Worm (Caenorhabditis elegans): Measurements from ENCODE around the gene ric-4.

ric-4 gene

DNA sequence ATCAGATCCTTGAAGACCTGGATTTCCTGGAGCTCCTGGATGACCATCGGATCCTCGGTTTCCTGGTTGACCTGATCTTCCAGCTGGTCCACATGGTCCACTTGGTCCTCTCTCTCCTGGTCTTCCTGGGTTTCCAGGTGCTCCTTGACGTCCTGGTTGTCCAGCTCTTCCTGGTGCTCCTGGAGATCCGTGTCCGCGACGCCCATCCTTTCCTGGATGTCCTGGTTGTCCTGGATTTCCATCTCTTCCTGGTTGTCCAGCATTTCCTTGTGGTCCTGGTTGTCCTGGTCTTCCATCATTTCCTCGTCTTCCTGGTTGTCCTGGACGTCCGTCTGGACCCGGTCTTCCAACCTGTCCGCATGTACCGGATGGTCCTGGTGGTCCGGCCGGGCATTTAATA, 21.7 kb upstream of the ric-4 start:
- no peak for TF ChIP-seq flt-1 (GFP tag; IDR thresholded peaks at IDR 0.05)
- no peak for TF ChIP-seq med-1 (GFP tag; optimal IDR thresholded peaks at IDR 0.05; ENCODE audit: insufficient read depth)
- TF ChIP-seq tab-1 (GFP tag; IDR thresholded peaks at IDR 0.05): no peak
- TF ChIP-seq ztf-23 (GFP tag; IDR thresholded peaks at IDR 0.05): no peak
- TF ChIP-seq T22C8.4 (GFP tag; IDR thresholded peaks at IDR 0.05): no peak
- no peak for TF ChIP-seq ztf-29 (GFP tag; IDR thresholded peaks at IDR 0.05)
- no peak for TF ChIP-seq klf-2 (GFP tag; conservative IDR thresholded peaks at IDR 0.05)
- no peak for TF ChIP-seq cog-1 (tag; optimal IDR thresholded peaks at IDR 0.05)
- TF ChIP-seq ref-1 (GFP tag; conservative IDR thresholded peaks at IDR 0.05): no peak

- no peak for TF ChIP-seq tab-1 (GFP tag; IDR thresholded peaks at IDR 0.05)
- TF ChIP-seq ref-1 (GFP tag; conservative IDR thresholded peaks at IDR 0.05): no peak
- TF ChIP-seq med-1 (GFP tag; optimal IDR thresholded peaks at IDR 0.05; ENCODE audit: insufficient read depth): no peak
- TF ChIP-seq ztf-23 (GFP tag; IDR thresholded peaks at IDR 0.05): no peak
- no peak for TF ChIP-seq ztf-29 (GFP tag; IDR thresholded peaks at IDR 0.05)
- TF ChIP-seq flt-1 (GFP tag; IDR thresholded peaks at IDR 0.05): no peak
- no peak for TF ChIP-seq cog-1 (tag; optimal IDR thresholded peaks at IDR 0.05)
- TF ChIP-seq T22C8.4 (GFP tag; IDR thresholded peaks at IDR 0.05): no peak
- TF ChIP-seq klf-2 (GFP tag; conservative IDR thresholded peaks at IDR 0.05): no peak
Measured at ce11 chrV:10289743-10290142, 19.6 kb upstream of the ric-4 start, which contains the start of gene B0024.15. Gene B0024.15, plus strand, starts transcription at chrV:10290043.

- TF ChIP-seq T22C8.4 (GFP tag; IDR thresholded peaks at IDR 0.05): no peak
- no peak for TF ChIP-seq flt-1 (GFP tag; IDR thresholded peaks at IDR 0.05)
- TF ChIP-seq med-1 (GFP tag; optimal IDR thresholded peaks at IDR 0.05; ENCODE audit: insufficient read depth): no peak
- TF ChIP-seq ztf-23 (GFP tag; IDR thresholded peaks at IDR 0.05): no peak
- TF ChIP-seq ref-1 (GFP tag; conservative IDR thresholded peaks at IDR 0.05): no peak
- TF ChIP-seq tab-1 (GFP tag; IDR thresholded peaks at IDR 0.05): no peak
- TF ChIP-seq klf-2 (GFP tag; conservative IDR thresholded peaks at IDR 0.05): no peak
- TF ChIP-seq cog-1 (tag; optimal IDR thresholded peaks at IDR 0.05): no peak
- TF ChIP-seq ztf-29 (GFP tag; IDR thresholded peaks at IDR 0.05): no peak
Measured at ce11 chrV:10287260-10287659, 17.1 kb upstream of the ric-4 start, which contains the start of gene B0024.3. Gene B0024.3, plus strand, starts transcription at chrV:10287560.

- TF ChIP-seq flt-1 (GFP tag; IDR thresholded peaks at IDR 0.05) (no peak), ztf-29 (GFP tag; IDR thresholded peaks at IDR 0.05) (no peak), T22C8.4 (GFP tag; IDR thresholded peaks at IDR 0.05) (no peak), med-1 (GFP tag; optimal IDR thresholded peaks at IDR 0.05; ENCODE audit: insufficient read depth) (no peak), ztf-23 (GFP tag; IDR thresholded peaks at IDR 0.05) (no peak), klf-2 (GFP tag; conservative IDR thresholded peaks at IDR 0.05) (no peak), tab-1 (GFP tag; IDR thresholded peaks at IDR 0.05) (no peak), ref-1 (GFP tag; conservative IDR thresholded peaks at IDR 0.05) (no peak), cog-1 (tag; optimal IDR thresholded peaks at IDR 0.05) (no peak)
Measured at ce11 chrV:10285853-10286252, 15.7 kb upstream of the ric-4 start.

DNA sequence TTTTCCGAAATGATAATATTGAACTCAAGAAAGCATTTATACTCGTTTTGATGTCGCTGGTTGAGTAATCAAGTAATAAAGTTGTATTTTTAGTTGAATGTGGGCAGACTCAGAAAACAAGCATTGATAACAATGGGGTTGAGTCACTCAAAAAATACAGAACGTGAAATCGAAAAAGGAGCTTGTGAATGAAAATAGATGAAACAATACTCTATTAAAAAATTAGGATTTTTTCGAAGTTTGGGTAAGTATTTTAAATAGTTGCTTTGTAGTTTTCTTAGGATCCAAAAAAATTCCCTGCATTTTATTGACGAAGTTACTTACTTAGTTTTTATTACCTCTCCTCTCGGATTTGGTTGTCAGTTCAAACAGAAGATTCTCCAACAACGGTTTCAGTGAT, 13.3 kb upstream of the ric-4 start, which contains the start of gene lys-3:
Gene lys-3 (minus strand): TSS at position 101 of the 400 bp plus-strand sequence.
- no peak for TF ChIP-seq ztf-23 (GFP tag; IDR thresholded peaks at IDR 0.05)
- TF ChIP-seq cog-1 (tag; optimal IDR thresholded peaks at IDR 0.05): no peak
- TF ChIP-seq ref-1 (GFP tag; conservative IDR thresholded peaks at IDR 0.05): no peak
- no peak for TF ChIP-seq med-1 (GFP tag; optimal IDR thresholded peaks at IDR 0.05; ENCODE audit: insufficient read depth)
- TF ChIP-seq flt-1 (GFP tag; IDR thresholded peaks at IDR 0.05): no peak
- no peak for TF ChIP-seq T22C8.4 (GFP tag; IDR thresholded peaks at IDR 0.05)
- TF ChIP-seq klf-2 (GFP tag; conservative IDR thresholded peaks at IDR 0.05): no peak
- TF ChIP-seq ztf-29 (GFP tag; IDR thresholded peaks at IDR 0.05): no peak

DNA sequence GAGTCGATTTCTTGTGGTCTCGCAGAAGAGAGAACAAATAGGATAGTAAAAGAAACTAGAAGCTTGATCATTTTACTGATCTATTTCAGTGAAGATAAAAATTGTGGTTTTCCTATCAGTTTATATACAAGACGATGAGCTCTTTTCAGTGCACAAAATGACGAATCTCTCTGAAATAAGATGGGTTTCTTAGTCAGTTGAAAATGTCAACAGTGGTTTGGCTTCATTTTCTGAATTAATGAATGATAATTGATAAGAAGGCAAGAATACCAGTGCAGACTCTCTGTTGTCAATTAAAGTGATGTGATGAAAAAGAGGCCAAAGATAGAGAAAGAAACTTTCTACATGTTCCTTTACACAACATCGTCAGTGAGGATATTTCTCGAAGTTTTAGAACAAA, 11.3 kb upstream of the ric-4 start, which contains the start of gene lys-2:
Gene lys-2 (minus strand): TSS at position 101 of the 400 bp plus-strand sequence.
- TF ChIP-seq ztf-29 (GFP tag; IDR thresholded peaks at IDR 0.05) (no peak), tab-1 (GFP tag; IDR thresholded peaks at IDR 0.05) (no peak), klf-2 (GFP tag; conservative IDR thresholded peaks at IDR 0.05) (no peak), med-1 (GFP tag; optimal IDR thresholded peaks at IDR 0.05; ENCODE audit: insufficient read depth) (no peak), ref-1 (GFP tag; conservative IDR thresholded peaks at IDR 0.05) (no peak), ztf-23 (GFP tag; IDR thresholded peaks at IDR 0.05) (no peak), T22C8.4 (GFP tag; IDR thresholded peaks at IDR 0.05) (no peak), flt-1 (GFP tag; IDR thresholded peaks at IDR 0.05) (no peak), cog-1 (tag; optimal IDR thresholded peaks at IDR 0.05) (no peak)

DNA sequence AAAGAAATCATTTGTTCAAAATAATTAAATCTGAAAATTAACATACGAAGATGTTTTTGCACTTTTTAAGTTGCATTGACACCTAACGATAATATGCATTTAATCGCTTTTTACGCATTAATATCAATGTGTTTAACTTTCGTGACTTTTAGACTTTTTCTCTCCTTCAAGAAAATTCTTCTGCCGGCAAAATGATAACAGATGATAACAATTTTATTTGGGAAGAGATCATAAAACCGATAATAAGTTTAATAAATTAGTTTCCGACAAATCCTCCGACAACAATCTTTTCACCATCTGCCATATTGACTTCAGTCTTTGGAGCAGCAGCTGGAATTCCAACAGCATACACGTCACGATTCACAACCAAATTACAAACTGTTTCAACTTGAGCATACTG, 10.0 kb upstream of the ric-4 start:
- no peak for TF ChIP-seq med-1 (GFP tag; optimal IDR thresholded peaks at IDR 0.05; ENCODE audit: insufficient read depth)
- TF ChIP-seq ztf-23 (GFP tag; IDR thresholded peaks at IDR 0.05): no peak
- no peak for TF ChIP-seq ref-1 (GFP tag; conservative IDR thresholded peaks at IDR 0.05)

- TF ChIP-seq ztf-23 (GFP tag; IDR thresholded peaks at IDR 0.05) (no peak), med-1 (GFP tag; optimal IDR thresholded peaks at IDR 0.05; ENCODE audit: insufficient read depth) (no peak), flt-1 (GFP tag; IDR thresholded peaks at IDR 0.05) (no peak), ref-1 (GFP tag; conservative IDR thresholded peaks at IDR 0.05) (no peak), tab-1 (GFP tag; IDR thresholded peaks at IDR 0.05) (no peak)
Measured at ce11 chrV:10277579-10277978, 7.5 kb upstream of the ric-4 start, which contains the start of gene lys-1. Gene lys-1, plus strand, starts transcription at chrV:10277904.

DNA sequence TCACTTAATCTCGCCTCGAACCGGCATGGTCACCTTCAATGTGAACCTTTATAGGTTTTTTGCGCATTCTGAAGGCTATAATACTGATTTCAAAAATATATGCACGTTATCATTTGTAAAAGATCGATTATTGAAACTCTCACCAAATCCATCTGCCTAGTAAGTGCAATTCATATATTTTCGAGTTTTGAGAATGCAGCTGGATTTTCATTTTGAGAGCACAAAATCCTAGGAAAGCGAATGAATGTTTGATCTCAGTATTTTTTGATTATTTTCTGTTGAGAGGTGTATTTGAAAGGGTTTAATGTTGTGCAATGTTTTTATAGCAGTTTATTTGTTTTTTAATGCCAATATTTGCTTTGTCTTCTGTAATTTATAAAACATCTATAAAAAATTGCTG, 5.9 kb upstream of the ric-4 start:
- no peak for TF ChIP-seq klf-2 (GFP tag; conservative IDR thresholded peaks at IDR 0.05)
- no peak for TF ChIP-seq ztf-29 (GFP tag; IDR thresholded peaks at IDR 0.05)
- TF ChIP-seq med-1 (GFP tag; optimal IDR thresholded peaks at IDR 0.05; ENCODE audit: insufficient read depth): no peak
- no peak for TF ChIP-seq flt-1 (GFP tag; IDR thresholded peaks at IDR 0.05)
- TF ChIP-seq tab-1 (GFP tag; IDR thresholded peaks at IDR 0.05): no peak
- TF ChIP-seq T22C8.4 (GFP tag; IDR thresholded peaks at IDR 0.05): no peak
- TF ChIP-seq cog-1 (tag; optimal IDR thresholded peaks at IDR 0.05): no peak
- TF ChIP-seq ztf-23 (GFP tag; IDR thresholded peaks at IDR 0.05): no peak

DNA sequence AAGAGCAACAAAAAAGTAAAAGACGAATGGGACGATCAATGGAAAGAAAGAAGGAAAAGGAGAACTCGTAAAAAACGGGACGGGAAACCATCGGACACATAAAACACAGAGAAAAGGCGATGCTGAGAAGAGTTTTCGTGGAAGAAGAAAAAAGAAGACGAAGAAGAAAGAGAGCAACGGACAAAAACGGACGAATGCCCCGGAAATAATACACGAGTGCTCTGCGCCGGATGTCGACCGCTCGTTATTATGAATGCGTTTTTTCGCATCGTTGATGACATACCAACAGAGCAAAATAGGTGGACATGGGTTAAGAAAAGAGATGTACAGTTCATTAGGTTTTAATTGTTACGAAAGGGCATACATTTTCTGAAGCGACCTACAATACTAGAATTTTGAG, 5.5 kb upstream of the ric-4 start, which contains the start of gene Y22F5A.11:
Gene Y22F5A.11 (minus strand): TSS at position 28 of the 400 bp plus-strand sequence.
- no peak for TF ChIP-seq flt-1 (GFP tag; IDR thresholded peaks at IDR 0.05)
- no peak for TF ChIP-seq ztf-29 (GFP tag; IDR thresholded peaks at IDR 0.05)

All from whole organism, midembryonic.